Fruit fly (Drosophila melanogaster) whole organism, embryonic: ENCODE measurements around the gene Invadolysin.

Experiments
- Atf-2 ChIP-seq: fragments of 200-800 bp; sonication (Bioruptor generic); optimal IDR thresholded peaks from 2 replicates; lab custom pipeline; 2016; ENCODE audit warnings: missing biosample characterization, missing genetic modification characterization
- B-H2 ChIP-seq: fragments of 200-800 bp; sonication (Bioruptor generic); optimal IDR thresholded peaks from 2 replicates; lab custom pipeline; 2018; ENCODE audit warnings: missing biosample characterization, mild to moderate bottlenecking, missing genetic modification characterization
- CG10147 ChIP-seq: fragments of 200-800 bp; sonication (Bioruptor generic); optimal IDR thresholded peaks from 2 replicates; lab custom pipeline; 2019; ENCODE audit warnings: missing biosample characterization, mild to moderate bottlenecking, missing genetic modification characterization, moderate library complexity
- CG10979 ChIP-seq: fragments of 200-800 bp; sonication (Bioruptor generic); optimal IDR thresholded peaks from 2 replicates; lab custom pipeline; 2018; ENCODE audit warnings: missing biosample characterization, mild to moderate bottlenecking, missing genetic modification characterization, moderate library complexity
- CG12391 ChIP-seq: fragments of 200-800 bp; sonication (Bioruptor generic); optimal IDR thresholded peaks from 3 replicates; lab custom pipeline; 2018; ENCODE audit warnings: missing biosample characterization, mild to moderate bottlenecking, missing genetic modification characterization, moderate library complexity
- CG12942 ChIP-seq: fragments of 200-800 bp; sonication (Bioruptor generic); optimal IDR thresholded peaks from 3 replicates; lab custom pipeline; 2016; ENCODE audit warnings: missing biosample characterization, missing genetic modification characterization
- CG13296 ChIP-seq: fragments of 200-800 bp; sonication (Bioruptor generic); optimal IDR thresholded peaks from 3 replicates; lab custom pipeline; 2018; ENCODE audit warnings: missing biosample characterization, mild to moderate bottlenecking, missing genetic modification characterization
- CG15011 ChIP-seq: fragments of 200-800 bp; sonication (Bioruptor generic); optimal IDR thresholded peaks from 3 replicates; lab custom pipeline; 2018; ENCODE audit warnings: missing biosample characterization, mild to moderate bottlenecking, missing genetic modification characterization
- CG15073 ChIP-seq: fragments of 200-800 bp; sonication (Bioruptor generic); optimal IDR thresholded peaks from 2 replicates; lab custom pipeline; 2016; ENCODE audit warnings: missing biosample characterization, missing genetic modification characterization
- CG17612 ChIP-seq: fragments of 200-800 bp; sonication (Bioruptor generic); IDR thresholded peaks from 2 replicates; pipeline ENCODE4 v1.3.6; 2022; ENCODE audit warnings: missing biosample characterization, missing genetic modification characterization
- CG2116 ChIP-seq: fragments of 200-800 bp; sonication (Bioruptor generic); optimal IDR thresholded peaks from 3 replicates; lab custom pipeline; 2018; ENCODE audit warnings: missing biosample characterization, mild to moderate bottlenecking, missing genetic modification characterization
- CG3163 ChIP-seq: fragments of 200-800 bp; sonication (Bioruptor generic); optimal IDR thresholded peaks from 3 replicates; lab custom pipeline; 2016; ENCODE audit warnings: missing biosample characterization, missing genetic modification characterization
- CG3847 ChIP-seq: fragments of 200-800 bp; sonication (Bioruptor generic); IDR thresholded peaks from 2 replicates; pipeline ENCODE4 v1.3.6; 2022; ENCODE audit warnings: missing biosample characterization, missing genetic modification characterization
- CG3995 ChIP-seq: fragments of 200-800 bp; sonication (Bioruptor generic); optimal IDR thresholded peaks from 3 replicates; lab custom pipeline; 2016; ENCODE audit warnings: missing biosample characterization, missing genetic modification characterization
- CG42726 ChIP-seq: fragments of 200-800 bp; sonication (Bioruptor generic); IDR thresholded peaks from 2 replicates; pipeline ENCODE4 v1.3.6; 2022; ENCODE audit warnings: missing biosample characterization, missing genetic modification characterization; ENCODE audit not compliant: partially characterized antibody
- CG4404 ChIP-seq: fragments of 200-800 bp; sonication (Bioruptor generic); IDR thresholded peaks from 2 replicates; pipeline ENCODE4 v1.3.6; 2022; ENCODE audit warnings: missing biosample characterization, missing genetic modification characterization
- CG5180 ChIP-seq: fragments of 200-800 bp; sonication (Bioruptor generic); optimal IDR thresholded peaks from 3 replicates; lab custom pipeline; 2017; ENCODE audit warnings: missing biosample characterization, missing genetic modification characterization, mild to moderate bottlenecking, moderate library complexity, missing genetic modification reagents
- CG5245 ChIP-seq: fragments of 200-800 bp; sonication (Bioruptor generic); optimal IDR thresholded peaks from 3 replicates; lab custom pipeline; 2016; ENCODE audit warnings: missing biosample characterization, missing genetic modification characterization
- CG6854 ChIP-seq: fragments of 200-800 bp; sonication (Bioruptor generic); optimal IDR thresholded peaks from 3 replicates; lab custom pipeline; 2017; ENCODE audit warnings: missing biosample characterization, mild to moderate bottlenecking, missing genetic modification characterization
- CG7786 ChIP-seq: fragments of 200-800 bp; sonication (Bioruptor generic); optimal IDR thresholded peaks from 2 replicates; lab custom pipeline; 2016; ENCODE audit warnings: missing biosample characterization, missing genetic modification characterization
- D ChIP-seq, 2 experiments: fragments of 200-800 bp in 1 of 2; fragments of >200 bp in 1 of 2; sonication (Bioruptor generic) in 1 of 2; optimal IDR thresholded peaks; 2 replicates in 1 of 2; 3 replicates in 1 of 2; lab custom pipeline; 2017; ENCODE audit warnings: mild to moderate bottlenecking in 1 of 2, missing biosample characterization in 1 of 2, missing genetic modification characterization in 1 of 2, missing genetic modification reagents in 1 of 2
- Ets97D ChIP-seq: fragments of 200-800 bp; sonication (Bioruptor generic); optimal IDR thresholded peaks from 3 replicates; lab custom pipeline; 2016; ENCODE audit warnings: missing biosample characterization, missing genetic modification characterization
- HLH4C ChIP-seq: fragments of 200-800 bp; sonication (Bioruptor generic); IDR thresholded peaks from 3 replicates; pipeline ENCODE4 v1.3.6; 2022; ENCODE audit warnings: missing biosample characterization, missing genetic modification characterization; ENCODE audit not compliant: partially characterized antibody
- Hr39 ChIP-seq: fragments of >200 bp; optimal IDR thresholded peaks from 2 replicates; lab custom pipeline; 2017
- Hr78 ChIP-seq, 2 experiments: fragments of 200-800 bp in 1 of 2; fragments of >200 bp in 1 of 2; sonication (Bioruptor generic) in 1 of 2; optimal IDR thresholded peaks; 2 replicates each; lab custom pipeline; 2017 to 2019; ENCODE audit warnings: missing biosample characterization in 2 of 2, missing genetic modification characterization in 2 of 2, mild to moderate bottlenecking in 1 of 2, moderate library complexity in 1 of 2
- MTF-1 ChIP-seq: fragments of 200-800 bp; sonication (Bioruptor generic); optimal IDR thresholded peaks from 2 replicates; lab custom pipeline; 2018; ENCODE audit warnings: missing biosample characterization, mild to moderate bottlenecking, missing genetic modification characterization, borderline replicate concordance
- Mad ChIP-seq: fragments of 200-800 bp; sonication (Bioruptor generic); optimal IDR thresholded peaks from 2 replicates; lab custom pipeline; 2016; ENCODE audit warnings: missing biosample characterization, missing genetic modification characterization
- Myb ChIP-seq: fragments of 200-800 bp; sonication (Bioruptor generic); optimal IDR thresholded peaks from 2 replicates; lab custom pipeline; 2016; ENCODE audit warnings: missing biosample characterization, missing genetic modification characterization
- Nf-YA ChIP-seq: fragments of 200-800 bp; sonication (Bioruptor generic); IDR thresholded peaks from 2 replicates; pipeline ENCODE4 v1.3.6; 2022; ENCODE audit warnings: missing biosample characterization, missing genetic modification characterization
- Ravus ChIP-seq: fragments of 200-800 bp; sonication (Bioruptor generic); IDR thresholded peaks from 2 replicates; pipeline ENCODE4 v1.3.6; 2022; ENCODE audit warnings: missing biosample characterization, missing genetic modification characterization
- Trl ChIP-seq, 3 experiments: fragments of >200 bp in 2 of 3; fragments of 200-800 bp in 1 of 3; sonication (Bioruptor generic) in 1 of 3; optimal IDR thresholded peaks; 2 replicates in 1 of 3; 3 replicates in 2 of 3; lab custom pipeline; 2016 to 2017; ENCODE audit warnings: missing biosample characterization in 1 of 3, missing genetic modification characterization in 1 of 3
- Vsx1 ChIP-seq: fragments of 200-800 bp; sonication (Bioruptor generic); optimal IDR thresholded peaks from 2 replicates; lab custom pipeline; 2017; ENCODE audit warnings: missing biosample characterization, mild to moderate bottlenecking, missing genetic modification characterization, missing genetic modification reagents
- cad ChIP-seq: fragments of >200 bp; optimal IDR thresholded peaks from 2 replicates; lab custom pipeline; 2017; ENCODE audit warnings: missing biosample characterization, missing genetic modification characterization
- chinmo ChIP-seq: fragments of 200-800 bp; sonication (Bioruptor generic); IDR thresholded peaks from 4 replicates; pipeline ENCODE4 v1.3.6; 2022; ENCODE audit warnings: missing biosample characterization, missing genetic modification characterization; ENCODE audit not compliant: partially characterized antibody
- dan ChIP-seq: fragments of 200-800 bp; sonication (Bioruptor generic); IDR thresholded peaks from 2 replicates; pipeline ENCODE4 v1.3.6; 2022; ENCODE audit warnings: missing biosample characterization, missing genetic modification characterization
- fd3F ChIP-seq: fragments of 200-800 bp; sonication (Bioruptor generic); optimal IDR thresholded peaks from 2 replicates; lab custom pipeline; 2018; ENCODE audit warnings: missing biosample characterization, mild to moderate bottlenecking, missing genetic modification characterization, moderate library complexity
- fd96Cb ChIP-seq: fragments of 200-800 bp; sonication (Bioruptor generic); optimal IDR thresholded peaks from 2 replicates; lab custom pipeline; 2018; ENCODE audit warnings: missing biosample characterization, mild to moderate bottlenecking, missing genetic modification characterization, moderate library complexity
- hb ChIP-seq: fragments of 200-800 bp; sonication (Bioruptor generic); IDR thresholded peaks from 3 replicates; pipeline ENCODE4 v1.3.6; 2022; ENCODE audit warnings: missing biosample characterization, missing genetic modification characterization; ENCODE audit not compliant: partially characterized antibody
- hbn ChIP-seq: fragments of 200-800 bp; sonication (Bioruptor generic); IDR thresholded peaks from 2 replicates; pipeline ENCODE4 v1.3.6; 2022; ENCODE audit warnings: missing biosample characterization, missing genetic modification characterization; ENCODE audit not compliant: partially characterized antibody
- her ChIP-seq: fragments of 200-800 bp; sonication (Bioruptor generic); optimal IDR thresholded peaks from 2 replicates; lab custom pipeline; 2016; ENCODE audit warnings: missing biosample characterization, missing genetic modification characterization
- inv ChIP-seq: fragments of 200-800 bp; sonication (Bioruptor generic); IDR thresholded peaks from 2 replicates; pipeline ENCODE4 v1.3.6; 2022; ENCODE audit warnings: missing biosample characterization, missing genetic modification characterization; ENCODE audit not compliant: partially characterized antibody
- lilli ChIP-seq: fragments of 200-800 bp; sonication (Bioruptor generic); optimal IDR thresholded peaks from 3 replicates; lab custom pipeline; 2016; ENCODE audit warnings: missing biosample characterization, missing genetic modification characterization
- lmd ChIP-seq: fragments of 200-800 bp; sonication (Bioruptor generic); IDR thresholded peaks from 2 replicates; pipeline ENCODE4 v1.3.6; 2022; ENCODE audit warnings: missing biosample characterization, missing genetic modification characterization
- mirr ChIP-seq: fragments of 200-800 bp; sonication (Bioruptor generic); optimal IDR thresholded peaks from 3 replicates; lab custom pipeline; 2018; ENCODE audit warnings: missing biosample characterization, mild to moderate bottlenecking, missing genetic modification characterization
- oc ChIP-seq: fragments of 200-800 bp; sonication (Bioruptor generic); optimal IDR thresholded peaks from 2 replicates; lab custom pipeline; 2018; ENCODE audit warnings: missing biosample characterization, mild to moderate bottlenecking, missing genetic modification characterization, moderate library complexity
- phol ChIP-seq: fragments of 200-800 bp; sonication (Bioruptor generic); optimal IDR thresholded peaks from 3 replicates; lab custom pipeline; 2018; ENCODE audit warnings: missing biosample characterization, mild to moderate bottlenecking, missing genetic modification characterization, moderate library complexity
- pita ChIP-seq: fragments of 200-800 bp; sonication (Bioruptor generic); optimal IDR thresholded peaks from 2 replicates; lab custom pipeline; 2017; ENCODE audit warnings: missing biosample characterization, mild to moderate bottlenecking, missing genetic modification characterization
- repo ChIP-seq: fragments of 200-800 bp; sonication (Bioruptor generic); optimal IDR thresholded peaks from 2 replicates; lab custom pipeline; 2016; ENCODE audit warnings: missing biosample characterization, missing genetic modification characterization
- ro ChIP-seq: fragments of 200-800 bp; sonication (Bioruptor generic); IDR thresholded peaks from 2 replicates; pipeline ENCODE4 v1.3.6; 2022; ENCODE audit warnings: missing biosample characterization, missing genetic modification characterization
- tx ChIP-seq: fragments of 200-800 bp; sonication (Bioruptor generic); optimal IDR thresholded peaks from 2 replicates; lab custom pipeline; 2016; ENCODE audit warnings: missing biosample characterization, missing genetic modification characterization
- yki ChIP-seq: fragments of >200 bp; optimal IDR thresholded peaks from 3 replicates; lab custom pipeline; 2018

Gene Invadolysin

DNA sequence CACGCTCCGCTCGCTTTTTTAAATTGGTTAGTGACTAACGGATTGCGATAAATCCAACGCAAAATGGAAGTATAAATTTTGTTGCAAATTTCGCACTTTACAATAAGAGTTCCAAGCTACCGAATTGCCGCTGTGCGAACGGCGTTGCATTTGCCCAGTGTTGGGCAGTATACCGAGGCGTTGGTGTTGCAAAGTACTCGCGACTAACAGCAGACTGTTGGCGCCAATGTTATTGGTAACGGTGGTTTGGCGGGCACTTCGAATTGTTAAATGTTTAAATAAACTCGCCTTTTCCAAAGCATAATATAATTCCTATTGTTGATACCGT lies 10.2 kb upstream of the Invadolysin start:
- TF ChIP-seq CG5180 (GFP tag; lab: Kevin White, UChicago): no peak
- peak; percentile 68 for TF ChIP-seq B-H2 (GFP tag; lab: Kevin White, UChicago)
- TF ChIP-seq oc (tag; lab: Kevin White, UChicago): no peak
- peak; percentile 68 for TF ChIP-seq CG3847 (GFP tag; lab: Robert Waterston, UW)
- peak; percentile 7 for TF ChIP-seq CG13296 (GFP tag; lab: Kevin White, UChicago)
- TF ChIP-seq fd3F (GFP tag; lab: Kevin White, UChicago): no peak
- TF ChIP-seq chinmo: 0 out of 4 replicates have a peak, but pooled peaks have one; percentile 58
- peak; percentile 52 for TF ChIP-seq CG3163 (GFP tag; lab: Kevin White, UChicago)
- TF ChIP-seq D (optimal IDR thresholded peaks at IDR 0.05; lab: Kevin White, UChicago): peak; percentile 38
- no peak for TF ChIP-seq D (GFP tag; optimal IDR thresholded peaks at IDR 0.05; lab: Kevin White, UChicago)
- no peak for TF ChIP-seq pita (GFP tag; lab: Kevin White, UChicago)
- no peak for TF ChIP-seq CG5245 (GFP tag; lab: Kevin White, UChicago)
- TF ChIP-seq hbn (GFP tag; lab: Robert Waterston, UW): peak; percentile 36; the same call in 1 of the 2 replicates
- TF ChIP-seq CG42726 (GFP tag; lab: Robert Waterston, UW): no peak
- TF ChIP-seq Nf-YA: no peak
- TF ChIP-seq CG4404 (GFP tag; lab: Robert Waterston, UW): no peak
- no peak for TF ChIP-seq hb (GFP tag; lab: Robert Waterston, UW)
- no peak for TF ChIP-seq CG6854 (GFP tag; lab: Kevin White, UChicago)
- TF ChIP-seq HLH4C: no peak
- TF ChIP-seq cad (GFP tag; lab: Kevin White, UChicago): no peak
- no peak for TF ChIP-seq lmd (GFP tag; lab: Robert Waterston, UW)
- peak; percentile 48 for TF ChIP-seq her (GFP tag; lab: Kevin White, UChicago)
- no peak for TF ChIP-seq dan
- TF ChIP-seq ro (GFP tag; lab: Robert Waterston, UW): no peak
- TF ChIP-seq CG17612: no peak
- no peak for TF ChIP-seq MTF-1 (GFP tag; lab: Kevin White, UChicago)
- no peak for TF ChIP-seq Vsx1
- no peak for TF ChIP-seq CG12391
- TF ChIP-seq inv (GFP tag; lab: Robert Waterston, UW): no peak
- no peak for TF ChIP-seq CG10979 (tag; lab: Kevin White, UChicago)
- TF ChIP-seq tx (GFP tag; lab: Kevin White, UChicago): peak; percentile 13
- no peak for TF ChIP-seq Trl (optimal IDR thresholded peaks at IDR 0.05; lab: Kevin White, UChicago)
- TF ChIP-seq Trl (GFP tag; optimal IDR thresholded peaks at IDR 0.05; lab: Kevin White, UChicago): peak; percentile 56
- peak; percentile 57 for TF ChIP-seq lilli (GFP tag; lab: Kevin White, UChicago)
- TF ChIP-seq Myb: peak; percentile 68
- TF ChIP-seq CG15073: no peak
- TF ChIP-seq Ets97D (GFP tag; lab: Kevin White, UChicago): peak; percentile 68
- no peak for TF ChIP-seq fd96Cb
- peak; percentile 26 for TF ChIP-seq Mad (GFP tag; lab: Kevin White, UChicago)
- no peak for TF ChIP-seq Hr78 (GFP tag; optimal IDR thresholded peaks at IDR 0.05; lab: Kevin White, UChicago)
- peak; percentile 1 for TF ChIP-seq phol (tag; lab: Kevin White, UChicago)
- TF ChIP-seq CG2116 (GFP tag; lab: Kevin White, UChicago): peak; percentile 20
- TF ChIP-seq CG15011 (GFP tag; lab: Kevin White, UChicago): no peak
- peak; percentile 48 for TF ChIP-seq CG7786 (GFP tag; lab: Kevin White, UChicago)
- no peak for TF ChIP-seq Hr39
- peak; percentile 34 for TF ChIP-seq CG12942 (GFP tag; lab: Kevin White, UChicago)
- TF ChIP-seq Ravus (GFP tag; lab: Robert Waterston, UW): no peak
- no peak for TF ChIP-seq mirr (GFP tag; lab: Kevin White, UChicago)
- TF ChIP-seq CG3995: no peak
- TF ChIP-seq repo: no peak
- TF ChIP-seq Atf-2 (GFP tag; lab: Kevin White, UChicago): no peak
- TF ChIP-seq CG10147: no peak
- TF ChIP-seq yki (lab: Kevin White, UChicago): no peak
